In genomic region chr3L:6494928-6495806, dm6 we compare ENCODE assay signal across 3 fruit fly cellular contexts.
A peak's percentile ranks its signal among the peaks of the same experiment; 100 is the strongest.
TF ChIP-seq lines count a peak whose summit lies in the region.

TSS of gene Vps8 (minus strand) at chr3L:6495297.
TSS of gene sfl (plus strand) at chr3L:6495680.

TF ChIP-seq in whole organism, adult, 20 proteins besides CTCF, POLR2A, EP300 and RAD21 (continued from another document):
- peak; percentile 15 for TF ChIP-seq CG7101 (tag; optimal IDR thresholded peaks at IDR 0.05; lab: Kevin White, UChicago)
- peak; percentile 40 for TF ChIP-seq Hr96 (GFP tag; optimal IDR thresholded peaks at IDR 0.05; lab: Kevin White, UChicago)

TF ChIP-seq in whole organism, embryonic, 481 proteins besides CTCF, POLR2A, EP300 and RAD21 (continued from another document and continues in another):
- peak; percentile 80 for TF ChIP-seq CG14860 (GFP tag; IDR thresholded peaks at IDR 0.05; lab: Robert Waterston, UW; ENCODE audit: partially characterized antibody)
- TF ChIP-seq onecut (GFP tag; IDR thresholded peaks at IDR 0.05; lab: Robert Waterston, UW) = no peak
- TF ChIP-seq CG31441 (GFP tag; IDR thresholded peaks at IDR 0.05; lab: Robert Waterston, UW) = peak; percentile 47; the same call in 1 of the 2 replicates
- TF ChIP-seq CG4328 (GFP tag; optimal IDR thresholded peaks at IDR 0.05; lab: Kevin White, UChicago) = peak; percentile 16
- TF ChIP-seq org-1 (GFP tag; optimal IDR thresholded peaks at IDR 0.05; lab: Kevin White, UChicago) = no peak
- peak; percentile 86 for TF ChIP-seq CG6791 (GFP tag; IDR thresholded peaks at IDR 0.05; lab: Robert Waterston, UW; ENCODE audit: partially characterized antibody)
- TF ChIP-seq jing (GFP tag; optimal IDR thresholded peaks at IDR 0.05; lab: Kevin White, UChicago) = no peak
- no peak for TF ChIP-seq z (GFP tag; IDR thresholded peaks at IDR 0.05; lab: Robert Waterston, UW)
- TF ChIP-seq HLHmδ (GFP tag; optimal IDR thresholded peaks at IDR 0.05; lab: Kevin White, UChicago) = no peak
- TF ChIP-seq pnt (GFP tag; optimal IDR thresholded peaks at IDR 0.05; lab: Kevin White, UChicago) = no peak
- no peak for TF ChIP-seq sisA (GFP tag; IDR thresholded peaks at IDR 0.05; lab: Robert Waterston, UW)
- TF ChIP-seq Atf-2 (GFP tag; optimal IDR thresholded peaks at IDR 0.05; lab: Kevin White, UChicago) = no peak
- 0 out of 2 replicates have a peak, but pooled peaks have one; percentile 39 for TF ChIP-seq klu (GFP tag; IDR thresholded peaks at IDR 0.05; lab: Robert Waterston, UW)
- TF ChIP-seq CG11560 (tag; IDR thresholded peaks at IDR 0.05; lab: Robert Waterston, UW) = peak; percentile 98
- TF ChIP-seq caup (GFP tag; optimal IDR thresholded peaks at IDR 0.05; lab: Kevin White, UChicago; ENCODE audit: severe bottlenecking) = no peak
- TF ChIP-seq Mad (GFP tag; optimal IDR thresholded peaks at IDR 0.05; lab: Kevin White, UChicago) = no peak
- no peak for TF ChIP-seq CG10959 (GFP tag; IDR thresholded peaks at IDR 0.05; lab: Robert Waterston, UW)
- peak; percentile 93 for TF ChIP-seq CG42726 (GFP tag; IDR thresholded peaks at IDR 0.05; lab: Robert Waterston, UW; ENCODE audit: partially characterized antibody)
- TF ChIP-seq CG4282 (GFP tag; optimal IDR thresholded peaks at IDR 0.05; lab: Kevin White, UChicago) = no peak
- peak; percentile 32 for TF ChIP-seq CG8290 (GFP tag; optimal IDR thresholded peaks at IDR 0.05; lab: Kevin White, UChicago)
- peak; percentile 0 to 47 for TF ChIP-seq CG8290 (tag; optimal IDR thresholded peaks at IDR 0.05; lab: Kevin White, UChicago)
- no peak for TF ChIP-seq danr (GFP tag; IDR thresholded peaks at IDR 0.05; lab: Robert Waterston, UW)
- no peak for TF ChIP-seq gcm2 (GFP tag; optimal IDR thresholded peaks at IDR 0.05; lab: Kevin White, UChicago)
- TF ChIP-seq slp2 (GFP tag; optimal IDR thresholded peaks at IDR 0.05; lab: Kevin White, UChicago) = no peak
- TF ChIP-seq Med (GFP tag; lab: Kevin White, UChicago) = peak; percentile 82
- TF ChIP-seq zfh1 (GFP tag; IDR thresholded peaks at IDR 0.05; lab: Robert Waterston, UW) = no peak
- no peak for TF ChIP-seq CG1647 (GFP tag; optimal IDR thresholded peaks at IDR 0.05; lab: Kevin White, UChicago)
- TF ChIP-seq E2f2 (GFP tag; IDR thresholded peaks at IDR 0.05; lab: Robert Waterston, UW) = peak; percentile 41; the same call in 1 of the 2 replicates
- no peak for TF ChIP-seq CG7987 (GFP tag; optimal IDR thresholded peaks at IDR 0.05; lab: Kevin White, UChicago)
- TF ChIP-seq CG2120 (GFP tag; optimal IDR thresholded peaks at IDR 0.05; lab: Kevin White, UChicago) = peak; percentile 63
- no peak for TF ChIP-seq CG2202 (tag; optimal IDR thresholded peaks at IDR 0.05; lab: Kevin White, UChicago)
- peak; percentile 25; the same call in 1 of the 3 replicates for TF ChIP-seq ci (GFP tag; IDR thresholded peaks at IDR 0.05; lab: Robert Waterston, UW)
- no peak for TF ChIP-seq p53 (GFP tag; optimal IDR thresholded peaks at IDR 0.05; lab: Kevin White, UChicago)
- TF ChIP-seq amos (GFP tag; IDR thresholded peaks at IDR 0.05; lab: Robert Waterston, UW; ENCODE audit: partially characterized antibody) = peak; percentile 90
- no peak for TF ChIP-seq disco-r (GFP tag; optimal IDR thresholded peaks at IDR 0.05; lab: Kevin White, UChicago)
- no peak for TF ChIP-seq cas (GFP tag; IDR thresholded peaks at IDR 0.05; lab: Robert Waterston, UW)
- TF ChIP-seq Deaf1 (tag; optimal IDR thresholded peaks at IDR 0.05; lab: Kevin White, UChicago) = peak; percentile 11
- peak; percentile 25 for TF ChIP-seq Ets97D (GFP tag; optimal IDR thresholded peaks at IDR 0.05; lab: Kevin White, UChicago)
- no peak for TF ChIP-seq Oaz (GFP tag; IDR thresholded peaks at IDR 0.05; lab: Robert Waterston, UW)
- TF ChIP-seq unpg (GFP tag; optimal IDR thresholded peaks at IDR 0.05; lab: Kevin White, UChicago) = no peak
- no peak for TF ChIP-seq Vsx1 (GFP tag; optimal IDR thresholded peaks at IDR 0.05; lab: Kevin White, UChicago)
- TF ChIP-seq CG30403 (GFP tag; optimal IDR thresholded peaks at IDR 0.05; lab: Kevin White, UChicago) = peak; percentile 56
- no peak for TF ChIP-seq sc (optimal IDR thresholded peaks at IDR 0.05; lab: Kevin White, UChicago)
- TF ChIP-seq sc (GFP tag; optimal IDR thresholded peaks at IDR 0.05; lab: Kevin White, UChicago) = no peak
- no peak for TF ChIP-seq CG12071 (GFP tag; optimal IDR thresholded peaks at IDR 0.05; lab: Kevin White, UChicago)
- no peak for TF ChIP-seq dimm (GFP tag; IDR thresholded peaks at IDR 0.05; lab: Robert Waterston, UW)
- TF ChIP-seq Bgb (GFP tag; IDR thresholded peaks at IDR 0.05; lab: Robert Waterston, UW; ENCODE audit: partially characterized antibody) = peak; percentile 88
- TF ChIP-seq CG10209 (GFP tag; optimal IDR thresholded peaks at IDR 0.05; lab: Kevin White, UChicago) = no peak
- peak; percentile 18 for TF ChIP-seq CG1603 (tag; optimal IDR thresholded peaks at IDR 0.05; lab: Kevin White, UChicago)
- no peak for TF ChIP-seq CG8944 (GFP tag; optimal IDR thresholded peaks at IDR 0.05; lab: Kevin White, UChicago)
- no peak for TF ChIP-seq fd102C (GFP tag; optimal IDR thresholded peaks at IDR 0.05; lab: Kevin White, UChicago)
- TF ChIP-seq ranshi (GFP tag; IDR thresholded peaks at IDR 0.05; lab: Robert Waterston, UW) = peak; percentile 36; the same call in 1 of the 2 replicates
- peak; percentile 32 for TF ChIP-seq tin (GFP tag; optimal IDR thresholded peaks at IDR 0.05; lab: Kevin White, UChicago)
- TF ChIP-seq dm (GFP tag; optimal IDR thresholded peaks at IDR 0.05; lab: Kevin White, UChicago) = no peak
- TF ChIP-seq CG15011 (GFP tag; optimal IDR thresholded peaks at IDR 0.05; lab: Kevin White, UChicago) = no peak
- TF ChIP-seq ewg (GFP tag; optimal IDR thresholded peaks at IDR 0.05; lab: Kevin White, UChicago) = no peak
- TF ChIP-seq CG11695 (GFP tag; IDR thresholded peaks at IDR 0.05; lab: Robert Waterston, UW) = no peak
- peak; percentile 25 for TF ChIP-seq CG7556 (GFP tag; optimal IDR thresholded peaks at IDR 0.05; lab: Kevin White, UChicago)
- TF ChIP-seq CG4360 (GFP tag; IDR thresholded peaks at IDR 0.05; lab: Robert Waterston, UW) = no peak
- TF ChIP-seq pb (GFP tag; optimal IDR thresholded peaks at IDR 0.05; lab: Kevin White, UChicago) = no peak
- TF ChIP-seq Atf3 (GFP tag; optimal IDR thresholded peaks at IDR 0.05; lab: Kevin White, UChicago) = no peak
- TF ChIP-seq sima (GFP tag; optimal IDR thresholded peaks at IDR 0.05; lab: Kevin White, UChicago) = no peak
- TF ChIP-seq CG7745 (tag; optimal IDR thresholded peaks at IDR 0.05; lab: Kevin White, UChicago) = no peak
- TF ChIP-seq CG11504 (tag; optimal IDR thresholded peaks at IDR 0.05; lab: Kevin White, UChicago) = peak; percentile 39
- TF ChIP-seq CG12104 (GFP tag; optimal IDR thresholded peaks at IDR 0.05; lab: Kevin White, UChicago) = peak; percentile 43
- TF ChIP-seq CG6765 (GFP tag; optimal IDR thresholded peaks at IDR 0.05; lab: Kevin White, UChicago) = peak; percentile 31

TF ChIP-seq in whole organism, prepupa, 60 proteins besides CTCF, POLR2A, EP300 and RAD21 (continued from another document):
- peak; percentile 3 for TF ChIP-seq OdsH (GFP tag; optimal IDR thresholded peaks at IDR 0.05; lab: Kevin White, UChicago)
- TF ChIP-seq Sox14 (GFP tag; optimal IDR thresholded peaks at IDR 0.05; lab: Kevin White, UChicago) = peak; percentile 36
- TF ChIP-seq achi (GFP tag; optimal IDR thresholded peaks at IDR 0.05; lab: Kevin White, UChicago) = peak; percentile 13
- TF ChIP-seq CG9139 (GFP tag; optimal IDR thresholded peaks at IDR 0.05; lab: Kevin White, UChicago) = no peak
- TF ChIP-seq Hr4 (GFP tag; optimal IDR thresholded peaks at IDR 0.05; lab: Kevin White, UChicago) = peak; percentile 33
- no peak for TF ChIP-seq CG16779 (tag; optimal IDR thresholded peaks at IDR 0.05; lab: Kevin White, UChicago)
- TF ChIP-seq CG31627 (GFP tag; optimal IDR thresholded peaks at IDR 0.05; lab: Kevin White, UChicago) = peak; percentile 39
- TF ChIP-seq CG10669 (GFP tag; optimal IDR thresholded peaks at IDR 0.05; lab: Kevin White, UChicago) = peak; percentile 5
- TF ChIP-seq Ets96B (tag; optimal IDR thresholded peaks at IDR 0.05; lab: Kevin White, UChicago) = peak; percentile 34
- TF ChIP-seq eg (GFP tag; IDR thresholded peaks at IDR 0.05; lab: Robert Waterston, UW) = peak; percentile 29; the same call in 1 of the 3 replicates
- no peak for TF ChIP-seq Smox (GFP tag; optimal IDR thresholded peaks at IDR 0.05; lab: Kevin White, UChicago)
- no peak for TF ChIP-seq fd59A (GFP tag; optimal IDR thresholded peaks at IDR 0.05; lab: Kevin White, UChicago)
- peak; percentile 26 for TF ChIP-seq Eip93F (GFP tag; optimal IDR thresholded peaks at IDR 0.05; lab: Kevin White, UChicago)
- TF ChIP-seq Lpt (GFP tag; optimal IDR thresholded peaks at IDR 0.05; lab: Kevin White, UChicago) = no peak
- TF ChIP-seq Eip78C (GFP tag; lab: Kevin White, UChicago) = peak; percentile 53
- TF ChIP-seq svp (GFP tag; lab: Kevin White, UChicago) = peak; percentile 68
- TF ChIP-seq esn (GFP tag; optimal IDR thresholded peaks at IDR 0.05; lab: Kevin White, UChicago) = peak; percentile 32
